Fruit fly (Drosophila melanogaster) S2 (cell line): ENCODE results near the gene otu.

Experiments used
- CG8478 ChIP-seq: fragments of >200 bp; optimal IDR thresholded peaks from 2 replicates; lab custom pipeline; 2018
- CTCF ChIP-seq, 2 experiments: fragments of >200 bp; optimal IDR thresholded peaks; 2 replicates each; lab custom pipeline; 2018

- TF ChIP-seq CTCF (optimal IDR thresholded peaks at IDR 0.05; lab: Kevin White, UChicago) (no peak), CG8478 (lab: Kevin White, UChicago) (no peak)
Observed at dm6 chrX:8521492-8521891, 32.2 kb upstream of the otu start.
